Worm (Caenorhabditis elegans) whole organism, early embryonic: ENCODE data around the gene Y116F11A.6.
"Not testable (repeated sequence)": the region's sequence is repeated elsewhere in the genome, so short reads cannot be mapped to it uniquely, and the experiment has no call there.

Experiments used
- B0310.2 ChIP-seq: sonication (generic microtip); optimal IDR thresholded peaks from 2 replicates; lab custom pipeline; 2016; ENCODE audit warnings: mild to moderate bottlenecking, missing genetic modification characterization, missing compliant biosample characterization
- F13C5.2 ChIP-seq: sonication (generic microtip); optimal IDR thresholded peaks from 2 replicates; lab custom pipeline; 2017; ENCODE audit warnings: mild to moderate bottlenecking, missing genetic modification characterization, inconsistent platforms, missing compliant biosample characterization
- ama-1 ChIP-seq: fragments of 150-350 bp; optimal IDR thresholded peaks from 2 replicates; lab custom pipeline; 2014
- pes-1 ChIP-seq: fragments of 200-800 bp; sonication (Bioruptor generic); IDR thresholded peaks from 2 replicates; pipeline ENCODE4 v1.3.6; 2022; ENCODE audit warnings: missing genetic modification reagents, missing genetic modification characterization, missing compliant biosample characterization
- tbx-11 ChIP-seq: fragments of 200-800 bp; sonication (Bioruptor generic); IDR thresholded peaks from 2 replicates; pipeline ENCODE4 v1.3.6; 2022; ENCODE audit warnings: missing genetic modification characterization, missing compliant biosample characterization
- tra-4 ChIP-seq: sonication (generic microtip); optimal IDR thresholded peaks from 2 replicates; lab custom pipeline; 2017; ENCODE audit warnings: missing genetic modification characterization, missing compliant biosample characterization

DNA sequence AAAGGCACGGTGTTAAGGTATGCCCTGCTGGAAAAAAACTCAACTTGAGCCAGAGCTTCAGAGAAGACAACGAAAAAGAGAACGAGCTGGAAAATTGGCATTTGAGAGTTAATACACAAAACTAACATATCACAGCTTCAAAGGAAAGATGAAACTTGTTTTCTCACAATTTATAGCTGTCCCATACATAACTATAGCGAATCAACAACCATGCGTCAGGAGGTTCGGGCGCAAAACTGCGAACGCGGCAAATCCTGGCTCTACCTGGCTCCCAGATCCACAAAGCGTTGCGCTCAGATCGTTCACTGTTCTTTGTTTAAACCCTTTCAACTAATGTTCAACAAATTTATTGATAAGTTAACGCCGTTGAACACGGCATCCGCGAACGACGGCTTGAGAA lies 8.8 kb upstream of the Y116F11A.6 start, which contains the start of gene Y43F8C.15:
- TF ChIP-seq F13C5.2 (tag; lab: Kevin White, UChicago); B0310.2 (tag; lab: Kevin White, UChicago); tra-4 (tag; lab: Kevin White, UChicago); ama-1 (lab: Kevin White, UChicago); pes-1; tbx-11 (GFP tag; lab: Robert Waterston, UW): not testable (repeated sequence)
